Worm (Caenorhabditis elegans): ENCODE results near the gene ugt-67.

The ugt-67 gene

DNA sequence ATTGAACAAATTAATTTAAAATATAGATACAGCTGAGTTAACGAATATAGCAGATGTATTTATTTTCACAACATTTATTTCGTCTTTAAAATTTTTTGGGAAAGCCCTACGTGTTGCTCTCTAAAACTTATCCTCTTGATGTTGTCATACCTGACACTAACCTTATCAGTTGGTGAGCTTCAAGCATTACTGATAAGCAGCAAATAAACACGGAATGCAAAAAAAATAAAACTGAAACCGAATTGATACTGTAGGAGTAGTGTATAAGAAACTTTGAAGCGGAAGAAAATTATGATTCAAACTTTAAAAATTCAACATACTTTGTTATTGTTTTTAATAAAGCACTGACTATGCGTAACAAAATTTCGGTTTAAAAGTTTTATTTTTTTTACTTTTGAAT lies 33.9 kb downstream of the ugt-67 start:
- TF ChIP-seq med-1 (GFP tag; optimal IDR thresholded peaks at IDR 0.05; ENCODE audit: insufficient read depth) (no peak), T22C8.4 (GFP tag; IDR thresholded peaks at IDR 0.05) (no peak), tab-1 (GFP tag; IDR thresholded peaks at IDR 0.05) (no peak), cog-1 (tag; optimal IDR thresholded peaks at IDR 0.05) (no peak), ztf-23 (GFP tag; IDR thresholded peaks at IDR 0.05) (no peak), ztf-29 (GFP tag; IDR thresholded peaks at IDR 0.05) (no peak)

DNA sequence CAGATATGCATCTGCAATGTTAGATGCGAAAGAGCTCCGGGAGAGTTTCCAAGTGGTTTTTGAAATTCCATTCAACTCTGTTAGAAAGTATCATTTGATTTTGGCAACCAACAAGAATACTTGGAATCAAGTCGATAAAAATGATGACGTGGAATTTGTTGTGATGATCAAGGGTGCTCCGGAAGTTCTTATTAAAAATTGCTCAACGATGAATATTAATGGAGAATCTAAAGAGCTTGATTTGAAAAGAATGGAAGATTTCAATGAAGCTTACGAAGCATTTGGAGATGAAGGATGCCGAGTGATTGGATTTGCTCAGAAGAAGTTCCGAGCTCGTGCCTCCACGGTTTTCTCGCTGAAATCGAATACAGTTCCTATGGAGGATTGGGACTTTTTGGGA lies 36.2 kb downstream of the ugt-67 start:
- TF ChIP-seq tab-1 (GFP tag; IDR thresholded peaks at IDR 0.05), result no peak
- no peak for TF ChIP-seq ref-1 (GFP tag; conservative IDR thresholded peaks at IDR 0.05)
- TF ChIP-seq ztf-29 (GFP tag; IDR thresholded peaks at IDR 0.05), result no peak
- no peak for TF ChIP-seq flt-1 (GFP tag; IDR thresholded peaks at IDR 0.05)
- TF ChIP-seq cog-1 (tag; optimal IDR thresholded peaks at IDR 0.05), result no peak
- no peak for TF ChIP-seq T22C8.4 (GFP tag; IDR thresholded peaks at IDR 0.05)
- no peak for TF ChIP-seq med-1 (GFP tag; optimal IDR thresholded peaks at IDR 0.05; ENCODE audit: insufficient read depth)
- no peak for TF ChIP-seq klf-2 (GFP tag; conservative IDR thresholded peaks at IDR 0.05)
- no peak for TF ChIP-seq ztf-23 (GFP tag; IDR thresholded peaks at IDR 0.05)

- TF ChIP-seq ref-1 (GFP tag; conservative IDR thresholded peaks at IDR 0.05), result no peak
- TF ChIP-seq med-1 (GFP tag; optimal IDR thresholded peaks at IDR 0.05; ENCODE audit: insufficient read depth), result no peak
- no peak for TF ChIP-seq flt-1 (GFP tag; IDR thresholded peaks at IDR 0.05)
- TF ChIP-seq tab-1 (GFP tag; IDR thresholded peaks at IDR 0.05), result no peak
Observed at ce11 chrV:4944219-4944618, 43.0 kb downstream of the ugt-67 start, which contains the start of gene str-211. Gene str-211 (minus strand): TSS chrV:4944319.

ce11 chrV:4948635-4949034 lies 47.5 kb downstream of the ugt-67 start, which contains the start of gene str-209:
Gene str-209 (plus strand): TSS chrV:4948935.
- TF ChIP-seq ztf-29 (GFP tag; IDR thresholded peaks at IDR 0.05), result no peak
- no peak for TF ChIP-seq flt-1 (GFP tag; IDR thresholded peaks at IDR 0.05)
- no peak for TF ChIP-seq klf-2 (GFP tag; conservative IDR thresholded peaks at IDR 0.05)
- no peak for TF ChIP-seq tab-1 (GFP tag; IDR thresholded peaks at IDR 0.05)

DNA sequence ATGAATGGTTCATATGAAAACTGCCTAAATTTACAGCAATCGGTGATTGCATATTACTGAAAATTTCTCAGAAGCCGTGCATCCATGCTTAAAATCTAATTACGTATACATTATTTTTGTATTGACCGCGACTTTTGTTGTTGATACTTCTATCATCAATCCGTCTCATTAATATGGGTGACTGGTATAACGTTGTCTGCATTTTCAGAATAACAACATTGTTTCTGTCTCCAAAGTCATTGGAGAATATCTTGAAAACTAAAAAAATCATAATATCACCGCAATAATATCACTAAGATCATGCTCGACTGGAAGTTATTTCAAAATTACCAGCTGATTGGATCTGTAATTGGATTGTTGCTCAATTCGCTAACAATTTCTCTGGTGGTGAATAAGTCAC lies 50.3 kb downstream of the ugt-67 start, which contains the start of gene str-207:
Gene str-207 (plus strand): TSS at position 301 of the 400 bp plus-strand sequence.
- TF ChIP-seq ztf-29 (GFP tag; IDR thresholded peaks at IDR 0.05) (no peak), flt-1 (GFP tag; IDR thresholded peaks at IDR 0.05) (no peak), ztf-23 (GFP tag; IDR thresholded peaks at IDR 0.05) (no peak), cog-1 (tag; optimal IDR thresholded peaks at IDR 0.05) (no peak), med-1 (GFP tag; optimal IDR thresholded peaks at IDR 0.05; ENCODE audit: insufficient read depth) (no peak), klf-2 (GFP tag; conservative IDR thresholded peaks at IDR 0.05) (no peak), T22C8.4 (GFP tag; IDR thresholded peaks at IDR 0.05) (no peak)

Data from whole organism, midembryonic.